Worm (Caenorhabditis elegans) whole organism, L3 larva: ENCODE data around the gene Y32G9B.1.

Experiments
- R02D3.7 ChIP-seq: fragments of 150-350 bp; optimal IDR thresholded peaks from 2 replicates; lab custom pipeline; 2014; ENCODE audit warnings: missing biosample characterization, missing genetic modification characterization
- ZK546.5 ChIP-seq: sonication (generic microtip); optimal IDR thresholded peaks from 2 replicates; lab custom pipeline; 2017; ENCODE audit warnings: missing biosample characterization, missing genetic modification characterization
- aly-2 ChIP-seq: fragments of 150-350 bp; optimal IDR thresholded peaks from 2 replicates; lab custom pipeline; 2014; ENCODE audit warnings: missing biosample characterization, missing genetic modification characterization
- ama-1 ChIP-seq: fragments of 150-350 bp; optimal IDR thresholded peaks from 2 replicates; lab custom pipeline; 2018
- ceh-16 ChIP-seq: sonication (generic microtip); optimal IDR thresholded peaks from 2 replicates; lab custom pipeline; 2017; ENCODE audit warnings: missing biosample characterization, missing genetic modification characterization
- ceh-28 ChIP-seq: fragments of 150-350 bp; optimal IDR thresholded peaks from 2 replicates; lab custom pipeline; 2014; ENCODE audit warnings: missing biosample characterization, missing genetic modification reagents, missing genetic modification characterization
- ceh-82 ChIP-seq: fragments of 150-350 bp; optimal IDR thresholded peaks from 2 replicates; lab custom pipeline; 2014; ENCODE audit warnings: missing biosample characterization, missing genetic modification characterization
- ceh-9 ChIP-seq: sonication (generic microtip); optimal IDR thresholded peaks from 2 replicates; lab custom pipeline; 2018; ENCODE audit warnings: missing biosample characterization, missing genetic modification characterization
- daf-12 ChIP-seq: fragments of 150-350 bp; optimal IDR thresholded peaks from 2 replicates; lab custom pipeline; 2014; ENCODE audit warnings: missing biosample characterization, missing genetic modification reagents, missing genetic modification characterization
- egl-27 ChIP-seq: sonication (generic microtip); optimal IDR thresholded peaks from 4 replicates; lab custom pipeline; 2017; ENCODE audit warnings: missing biosample characterization, missing genetic modification reagents, missing genetic modification characterization
- egl-5 ChIP-seq: fragments of 150-350 bp; optimal IDR thresholded peaks from 2 replicates; lab custom pipeline; 2017; ENCODE audit warnings: missing biosample characterization, missing genetic modification reagents, missing genetic modification characterization, inconsistent platforms
- elt-1 ChIP-seq: fragments of 150-350 bp; optimal IDR thresholded peaks from 2 replicates; lab custom pipeline; 2014; ENCODE audit warnings: missing biosample characterization, missing genetic modification characterization
- elt-2 ChIP-seq: sonication (generic microtip); optimal IDR thresholded peaks from 2 replicates; lab custom pipeline; 2016; ENCODE audit warnings: missing genetic modification reagents, mild to moderate bottlenecking, missing genetic modification characterization, missing compliant biosample characterization
- elt-3 ChIP-seq, 3 experiments: fragments of 150-350 bp in 1 of 3; sonication (generic microtip) in 2 of 3; optimal IDR thresholded peaks; 2 replicates in 2 of 3; 4 replicates in 1 of 3; lab custom pipeline; 2014 to 2017; ENCODE audit warnings: missing biosample characterization in 3 of 3, missing genetic modification characterization in 3 of 3
- eor-1 ChIP-seq, 2 experiments: fragments of 150-350 bp; optimal IDR thresholded peaks; 2 replicates each; lab custom pipeline; 2014 to 2018; ENCODE audit warnings: missing biosample characterization in 2 of 2, missing genetic modification characterization in 2 of 2
- fkh-10 ChIP-seq: sonication (generic microtip); optimal IDR thresholded peaks from 2 replicates; lab custom pipeline; 2017; ENCODE audit warnings: missing biosample characterization, missing genetic modification reagents, missing genetic modification characterization
- fkh-2 ChIP-seq: fragments of 150-350 bp; optimal IDR thresholded peaks from 2 replicates; lab custom pipeline; 2014; ENCODE audit warnings: missing biosample characterization, missing genetic modification reagents, missing genetic modification characterization
- fos-1 ChIP-seq: fragments of 150-350 bp; optimal IDR thresholded peaks from 2 replicates; lab custom pipeline; 2014; ENCODE audit warnings: missing biosample characterization, missing genetic modification characterization
- hmg-11 ChIP-seq: sonication (generic microtip); optimal IDR thresholded peaks from 2 replicates; lab custom pipeline; 2016; ENCODE audit warnings: missing genetic modification characterization, missing compliant biosample characterization
- jun-1 ChIP-seq: fragments of 150-350 bp; optimal IDR thresholded peaks from 2 replicates; lab custom pipeline; 2014; ENCODE audit warnings: missing biosample characterization, missing genetic modification reagents, missing genetic modification characterization
- lin-15B ChIP-seq: fragments of 150-350 bp; optimal IDR thresholded peaks from 2 replicates; lab custom pipeline; 2014; ENCODE audit warnings: missing biosample characterization, missing genetic modification characterization
- lin-39 ChIP-seq: fragments of 150-350 bp; optimal IDR thresholded peaks from 2 replicates; lab custom pipeline; 2018; ENCODE audit warnings: missing biosample characterization, missing genetic modification reagents, missing genetic modification characterization
- lsy-12 ChIP-seq: sonication (generic microtip); optimal IDR thresholded peaks from 2 replicates; lab custom pipeline; 2016; ENCODE audit warnings: mild to moderate bottlenecking, missing genetic modification characterization, missing compliant biosample characterization
- mdl-1 ChIP-seq: fragments of 150-350 bp; optimal IDR thresholded peaks from 2 replicates; lab custom pipeline; 2014; ENCODE audit warnings: missing biosample characterization, missing genetic modification characterization
- mml-1 ChIP-seq: fragments of 150-350 bp; sonication (generic microtip); optimal IDR thresholded peaks from 3 replicates; lab custom pipeline; 2014; ENCODE audit warnings: missing biosample characterization, missing genetic modification characterization
- nfya-1 ChIP-seq: sonication (generic microtip); optimal IDR thresholded peaks from 2 replicates; lab custom pipeline; 2017; ENCODE audit warnings: missing genetic modification characterization, mild to moderate bottlenecking, missing compliant biosample characterization, antibody characterized with exemption, moderate library complexity; ENCODE audit not compliant: insufficient read depth
- nhr-11 ChIP-seq: fragments of 150-350 bp; optimal IDR thresholded peaks from 2 replicates; lab custom pipeline; 2014; ENCODE audit warnings: missing biosample characterization, missing genetic modification characterization
- nhr-12 ChIP-seq: fragments of 150-350 bp; optimal IDR thresholded peaks from 2 replicates; lab custom pipeline; 2014; ENCODE audit warnings: missing biosample characterization, missing genetic modification characterization
- nhr-23 ChIP-seq: fragments of 150-350 bp; optimal IDR thresholded peaks from 2 replicates; lab custom pipeline; 2014; ENCODE audit warnings: missing biosample characterization, missing genetic modification reagents, missing genetic modification characterization
- nhr-237 ChIP-seq: fragments of 150-350 bp; optimal IDR thresholded peaks from 2 replicates; lab custom pipeline; 2014; ENCODE audit warnings: missing biosample characterization, missing genetic modification characterization
- nhr-25 ChIP-seq: sonication (generic microtip); optimal IDR thresholded peaks from 2 replicates; lab custom pipeline; 2017; ENCODE audit warnings: missing biosample characterization, missing genetic modification characterization
- nhr-28 ChIP-seq: fragments of 150-350 bp; optimal IDR thresholded peaks from 2 replicates; lab custom pipeline; 2014; ENCODE audit warnings: missing biosample characterization, missing genetic modification characterization
- nhr-43 ChIP-seq: sonication (generic microtip); optimal IDR thresholded peaks from 2 replicates; lab custom pipeline; 2016; ENCODE audit warnings: mild to moderate bottlenecking, missing genetic modification characterization, missing compliant biosample characterization; ENCODE audit not compliant: poor library complexity, severe bottlenecking
- nhr-67 ChIP-seq: fragments of 150-350 bp; optimal IDR thresholded peaks from 2 replicates; lab custom pipeline; 2014; ENCODE audit warnings: missing biosample characterization, missing genetic modification characterization
- nhr-76 ChIP-seq: fragments of 150-350 bp; sonication (generic microtip); optimal IDR thresholded peaks from 5 replicates; lab custom pipeline; 2014; ENCODE audit warnings: missing biosample characterization, missing genetic modification characterization
- nhr-77 ChIP-seq: fragments of 150-350 bp; optimal IDR thresholded peaks from 2 replicates; lab custom pipeline; 2014; ENCODE audit warnings: missing biosample characterization, missing genetic modification characterization
- pha-4 ChIP-seq: fragments of 150-350 bp; optimal IDR thresholded peaks from 2 replicates; lab custom pipeline; 2014; ENCODE audit warnings: missing biosample characterization, missing genetic modification reagents, missing genetic modification characterization
- pqm-1 ChIP-seq: fragments of 150-350 bp; optimal IDR thresholded peaks from 2 replicates; lab custom pipeline; 2017; ENCODE audit warnings: missing biosample characterization, missing genetic modification characterization, inconsistent platforms
- sea-2 ChIP-seq: fragments of 150-350 bp; sonication (generic microtip); optimal IDR thresholded peaks from 4 replicates; lab custom pipeline; 2014; ENCODE audit warnings: missing biosample characterization, missing genetic modification reagents, missing genetic modification characterization
- skn-1 ChIP-seq: fragments of 150-350 bp; optimal IDR thresholded peaks from 2 replicates; lab custom pipeline; 2014; ENCODE audit warnings: missing biosample characterization, missing genetic modification characterization
- snpc-4 ChIP-seq: fragments of 150-350 bp; optimal IDR thresholded peaks from 2 replicates; lab custom pipeline; 2014; ENCODE audit warnings: missing biosample characterization, missing genetic modification characterization
- tbx-2 ChIP-seq: sonication (generic microtip); optimal IDR thresholded peaks from 2 replicates; lab custom pipeline; 2016; ENCODE audit warnings: mild to moderate bottlenecking, missing genetic modification characterization, missing compliant biosample characterization
- unc-39 ChIP-seq: sonication (generic microtip); optimal IDR thresholded peaks from 4 replicates; lab custom pipeline; 2017; ENCODE audit warnings: missing biosample characterization, missing genetic modification characterization
- unc-62 ChIP-seq: fragments of 150-350 bp; sonication (generic microtip); optimal IDR thresholded peaks from 4 replicates; lab custom pipeline; 2014; ENCODE audit warnings: missing biosample characterization, missing genetic modification reagents, missing genetic modification characterization
- zag-1 ChIP-seq: fragments of 150-350 bp; optimal IDR thresholded peaks from 2 replicates; lab custom pipeline; 2014; ENCODE audit warnings: missing biosample characterization, missing genetic modification characterization
- ztf-11 ChIP-seq: fragments of 150-350 bp; optimal IDR thresholded peaks from 2 replicates; lab custom pipeline; 2014; ENCODE audit warnings: missing biosample characterization, missing genetic modification characterization
- ztf-4 ChIP-seq: fragments of 150-350 bp; optimal IDR thresholded peaks from 2 replicates; lab custom pipeline; 2014; ENCODE audit warnings: missing biosample characterization, missing genetic modification characterization

The Y32G9B.1 gene

DNA sequence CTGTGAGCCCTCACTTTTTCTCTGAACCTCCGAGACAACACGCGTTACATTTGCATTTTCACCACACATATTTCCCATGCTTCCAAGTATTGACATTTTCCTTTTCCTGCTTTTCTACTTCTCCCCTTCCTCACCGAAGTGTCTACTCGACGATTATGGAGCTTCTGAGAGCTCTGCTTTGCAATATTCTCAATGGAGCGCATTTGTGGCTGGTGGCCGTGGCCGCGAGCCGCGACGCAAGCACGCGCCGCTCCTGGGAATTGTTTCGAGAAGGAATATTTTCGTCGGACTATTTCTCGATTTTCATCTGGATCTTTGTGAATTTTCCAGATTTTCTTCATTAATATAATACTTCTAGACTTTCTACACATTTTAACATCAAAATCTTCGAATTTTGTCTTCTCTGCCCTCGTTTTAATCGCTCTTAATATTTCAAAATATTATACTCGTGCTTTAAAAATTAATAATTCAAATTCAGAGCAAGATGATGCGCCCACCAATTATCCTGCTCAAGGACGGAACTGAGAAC, 42.0 kb upstream of the Y32G9B.1 start, which contains the start of the genes T10B5.4 and cct-7:
TSS of gene T10B5.4 (minus strand) at position 40 of the 529 bp plus-strand sequence.
TSS of gene cct-7 (plus strand) at position 479 of the 529 bp plus-strand sequence.
- peak; percentile 88 for TF ChIP-seq snpc-4 (tag; lab: Kevin White, UChicago)
- TF ChIP-seq jun-1 (tag; lab: Kevin White, UChicago): peak; percentile 79
- no peak for TF ChIP-seq ztf-11 (tag; lab: Kevin White, UChicago)
- peak; percentile 89 for TF ChIP-seq nhr-11 (tag; lab: Kevin White, UChicago)
- TF ChIP-seq sea-2: no peak
- no peak for TF ChIP-seq eor-1 (tag; optimal IDR thresholded peaks at IDR 0.05; lab: Kevin White, UChicago)
- no peak for TF ChIP-seq ZK546.5 (tag; lab: Kevin White, UChicago)
- TF ChIP-seq ama-1: peak; percentile 70
- TF ChIP-seq elt-3 (tag; optimal IDR thresholded peaks at IDR 0.05; lab: Kevin White, UChicago): no peak
- TF ChIP-seq nhr-12: no peak
- TF ChIP-seq fkh-10 (GFP tag; lab: Kevin White, UChicago): peak; percentile 97
- peak; percentile 54 for TF ChIP-seq skn-1 (tag; lab: Kevin White, UChicago)
- TF ChIP-seq ceh-9: no peak
- peak; percentile 43 for TF ChIP-seq pqm-1 (tag; lab: Kevin White, UChicago)
- no peak for TF ChIP-seq zag-1 (tag; lab: Kevin White, UChicago)
- peak; percentile 49 for TF ChIP-seq nhr-43 (tag; lab: Kevin White, UChicago)
- no peak for TF ChIP-seq nhr-28
- peak; percentile 37 for TF ChIP-seq unc-62 (GFP tag; lab: Kevin White, UChicago)
- TF ChIP-seq ceh-16 (tag; lab: Kevin White, UChicago): no peak
- TF ChIP-seq nhr-237: no peak
- TF ChIP-seq fkh-2 (tag; lab: Kevin White, UChicago): no peak
- peak; percentile 87 for TF ChIP-seq pha-4 (tag; lab: Kevin White, UChicago)
- peak; percentile 52 for TF ChIP-seq tbx-2
- peak; percentile 50 for TF ChIP-seq nhr-23 (tag; lab: Kevin White, UChicago)
- TF ChIP-seq mml-1 (tag; lab: Kevin White, UChicago): no peak
- TF ChIP-seq egl-27 (tag; lab: Kevin White, UChicago): peak; percentile 65
- TF ChIP-seq ceh-28 (tag; lab: Kevin White, UChicago): peak; percentile 57
- TF ChIP-seq mdl-1 (tag; lab: Kevin White, UChicago): no peak
- TF ChIP-seq elt-1 (tag; lab: Kevin White, UChicago): peak; percentile 23
- TF ChIP-seq nhr-25 (tag; lab: Kevin White, UChicago): peak; percentile 60
- TF ChIP-seq egl-5 (tag; lab: Kevin White, UChicago): peak; percentile 59
- TF ChIP-seq elt-2 (tag; lab: Kevin White, UChicago): peak; percentile 62
- no peak for TF ChIP-seq ceh-82 (tag; lab: Kevin White, UChicago)
- TF ChIP-seq nhr-67: no peak
- no peak for TF ChIP-seq nhr-77 (tag; lab: Kevin White, UChicago)
- no peak for TF ChIP-seq nhr-76 (tag; lab: Kevin White, UChicago)
- no peak for TF ChIP-seq aly-2 (tag; lab: Kevin White, UChicago)
- no peak for TF ChIP-seq unc-39
- TF ChIP-seq ztf-4 (tag; lab: Kevin White, UChicago): peak; percentile 21
- TF ChIP-seq daf-12 (tag; lab: Kevin White, UChicago): no peak
- no peak for TF ChIP-seq fos-1
- TF ChIP-seq hmg-11 (tag; lab: Kevin White, UChicago): peak; percentile 89
- TF ChIP-seq R02D3.7 (tag; lab: Kevin White, UChicago): peak; percentile 54
- peak; percentile 97 for TF ChIP-seq lin-39 (tag; lab: Kevin White, UChicago)
- TF ChIP-seq lin-15B: peak; percentile 98
- peak; percentile 94 for TF ChIP-seq nfya-1 (tag; lab: Kevin White, UChicago)
- TF ChIP-seq lsy-12 (tag; lab: Kevin White, UChicago): peak; percentile 77
